Fruit fly (Drosophila melanogaster): ENCODE measurements around the gene CG7453.

Gene CG7453

dm6 chrX:19179696-19180255 lies at the start of gene CG7453, which contains the start of gene CG7556:
Gene CG7453, plus strand, starts transcription at chrX:19180173.
Gene CG7556, minus strand, starts transcription at chrX:19179830.
- TF ChIP-seq CG17801 (GFP tag; optimal IDR thresholded peaks at IDR 0.05; ENCODE audit: partially characterized antibody), result peak; percentile 60

DNA sequence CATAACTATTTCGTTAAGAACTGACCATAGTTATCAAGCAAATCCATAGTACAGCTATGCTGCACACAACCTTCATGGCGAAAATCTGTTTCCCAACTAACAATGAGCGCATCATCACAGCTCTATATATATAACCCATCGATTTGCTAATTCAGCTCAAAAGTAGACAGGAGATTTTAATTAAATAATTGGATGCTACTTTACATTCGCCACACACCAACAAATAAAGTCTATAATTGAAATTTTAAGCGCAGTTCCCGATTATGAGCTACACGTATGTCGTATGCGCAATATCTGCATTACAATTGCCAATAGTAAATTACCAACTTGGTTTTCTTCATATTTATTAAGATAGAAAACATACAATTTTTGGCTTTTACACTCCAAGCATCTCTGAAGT lies 44.2 kb upstream of the CG7453 start, which contains the start of gene Obp18a:
Obp18a (minus strand) TSS at position 101 of the 400 bp plus-strand sequence.
- no peak for TF ChIP-seq CG17801 (GFP tag; optimal IDR thresholded peaks at IDR 0.05; ENCODE audit: partially characterized antibody)

DNA sequence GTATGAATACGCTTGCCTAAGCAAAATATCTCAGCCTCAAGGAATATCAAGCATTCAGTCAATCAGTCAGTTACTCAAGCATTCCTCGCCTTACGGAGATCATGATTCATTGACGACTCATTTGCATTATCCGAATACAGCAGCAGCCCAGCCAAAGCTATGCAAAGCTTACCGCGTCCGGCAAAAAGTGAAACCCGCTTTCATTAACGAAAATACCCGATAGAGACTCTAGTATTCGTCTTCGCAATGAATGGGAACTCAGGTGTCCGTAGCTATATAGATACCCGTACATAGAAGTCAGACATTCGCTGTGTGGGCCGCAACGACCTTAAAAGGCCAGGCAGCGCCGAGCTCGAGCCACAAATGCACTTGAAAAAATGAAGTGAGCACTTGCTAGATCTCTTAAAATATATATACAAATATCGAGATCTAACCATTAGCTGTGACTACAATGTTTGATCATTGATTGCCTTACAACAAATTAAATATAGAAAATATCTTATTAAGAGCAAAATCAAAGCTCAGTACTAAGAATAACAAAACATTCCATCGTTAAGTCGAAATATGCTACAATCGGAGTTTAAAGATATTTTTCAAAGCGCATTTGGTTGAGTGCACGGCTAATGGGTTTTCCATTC lies 35.1 kb upstream of the CG7453 start:
- TF ChIP-seq CG17801 (GFP tag; optimal IDR thresholded peaks at IDR 0.05; ENCODE audit: partially characterized antibody), result no peak

dm6 chrX:19146421-19146952 lies 33.5 kb upstream of the CG7453 start:
- no peak for TF ChIP-seq CG17801 (GFP tag; optimal IDR thresholded peaks at IDR 0.05; ENCODE audit: partially characterized antibody)

DNA sequence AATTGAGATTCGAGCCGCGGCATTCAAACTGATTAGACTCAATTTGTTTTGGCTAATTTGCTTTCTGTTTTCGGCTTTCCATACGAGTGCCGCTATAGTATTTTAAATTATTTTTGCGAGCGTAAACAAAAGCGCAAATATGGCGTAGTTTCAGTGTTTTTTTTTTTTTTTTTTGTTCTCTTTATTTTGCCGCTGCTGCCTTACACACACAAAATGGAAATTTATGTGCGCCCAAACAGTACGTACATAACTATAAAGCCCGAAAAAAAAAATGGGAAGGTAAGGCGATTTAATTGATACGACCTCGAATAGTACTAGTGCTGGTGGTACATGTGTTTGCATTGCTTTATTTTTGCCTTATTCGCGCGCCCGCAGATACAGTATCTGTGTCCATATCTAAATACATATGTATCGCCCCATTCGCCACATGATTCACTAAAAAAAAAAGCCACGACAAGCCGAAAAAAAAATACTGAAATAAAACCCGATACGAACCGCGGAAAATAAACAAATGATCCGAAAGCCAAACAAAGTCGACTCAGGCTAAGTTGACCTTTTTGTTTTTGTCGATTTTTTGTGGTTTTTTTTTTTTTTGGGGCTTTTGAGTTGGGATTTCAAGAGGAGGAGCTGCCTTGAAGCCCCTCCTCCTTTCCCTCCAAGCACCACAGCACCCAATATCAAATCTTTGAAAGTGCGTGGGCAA lies 31.9 kb upstream of the CG7453 start:
- peak; percentile 68 for TF ChIP-seq CG17801 (GFP tag; optimal IDR thresholded peaks at IDR 0.05; ENCODE audit: partially characterized antibody)

- no peak for TF ChIP-seq CG17801 (GFP tag; optimal IDR thresholded peaks at IDR 0.05; ENCODE audit: partially characterized antibody)
Measured at dm6 chrX:19148798-19149510, 31.0 kb upstream of the CG7453 start.

dm6 chrX:19149511-19149876 lies 30.5 kb upstream of the CG7453 start:
- no peak for TF ChIP-seq CG17801 (GFP tag; optimal IDR thresholded peaks at IDR 0.05; ENCODE audit: partially characterized antibody)

- TF ChIP-seq CG17801 (GFP tag; optimal IDR thresholded peaks at IDR 0.05; ENCODE audit: partially characterized antibody), result peak; percentile 65
Measured at dm6 chrX:19152570-19153287, 27.2 kb upstream of the CG7453 start.

dm6 chrX:19153288-19154130 lies 26.5 kb upstream of the CG7453 start:
- TF ChIP-seq CG17801 (GFP tag; optimal IDR thresholded peaks at IDR 0.05; ENCODE audit: partially characterized antibody), result peak; percentile 24

- TF ChIP-seq CG17801 (GFP tag; optimal IDR thresholded peaks at IDR 0.05; ENCODE audit: partially characterized antibody), result no peak
Measured at dm6 chrX:19154249-19154648, 25.7 kb upstream of the CG7453 start.

DNA sequence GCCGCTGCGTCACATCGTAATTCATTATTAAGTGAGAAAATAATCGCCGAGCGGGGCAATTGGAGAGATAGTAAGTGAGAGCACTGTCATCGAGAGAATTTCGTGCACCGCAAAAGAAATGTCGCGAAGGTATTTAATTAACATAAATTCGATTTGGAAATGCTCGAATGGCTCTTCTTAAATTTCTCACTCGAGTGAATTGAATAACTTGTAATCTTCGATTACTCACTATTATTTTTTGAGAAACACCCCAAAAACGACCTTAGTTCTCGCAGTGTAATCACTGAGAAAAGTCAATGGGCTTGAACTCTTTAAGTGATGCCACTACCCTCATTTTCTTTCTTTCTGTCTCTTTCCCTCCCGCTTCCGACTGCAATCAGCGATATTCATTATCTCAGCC lies 25.0 kb upstream of the CG7453 start:
- TF ChIP-seq CG17801 (GFP tag; optimal IDR thresholded peaks at IDR 0.05; ENCODE audit: partially characterized antibody), result peak; percentile 85

DNA sequence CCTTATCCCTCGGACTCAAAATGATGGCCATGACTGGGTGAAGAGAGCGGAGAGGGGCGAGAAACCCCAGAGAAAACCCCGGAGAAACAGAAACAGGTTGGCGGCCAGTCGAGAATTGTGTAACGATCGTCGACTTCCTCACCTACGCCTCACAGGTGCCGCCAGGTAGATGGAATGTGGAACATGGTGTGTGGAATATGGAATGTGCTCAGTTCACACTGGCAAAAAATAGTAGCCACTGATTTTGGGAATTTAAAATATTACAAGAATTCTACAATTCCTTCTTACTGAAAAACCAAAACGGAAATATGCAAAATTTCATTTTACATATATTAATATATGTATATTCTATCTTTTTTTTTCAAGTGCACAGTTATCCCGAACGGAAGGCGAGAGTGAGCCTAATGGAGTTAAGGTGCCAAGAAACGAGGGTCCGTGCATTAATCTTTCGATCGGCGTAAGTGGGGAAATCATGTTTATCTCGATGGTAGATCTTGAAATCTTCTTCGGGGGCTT lies 24.0 kb upstream of the CG7453 start:
- no peak for TF ChIP-seq CG17801 (GFP tag; optimal IDR thresholded peaks at IDR 0.05; ENCODE audit: partially characterized antibody)

- TF ChIP-seq CG17801 (GFP tag; optimal IDR thresholded peaks at IDR 0.05; ENCODE audit: partially characterized antibody), result no peak
Measured at dm6 chrX:19157471-19157870, 22.5 kb upstream of the CG7453 start.
